Worm (Caenorhabditis elegans): Measurements from ENCODE around the gene mix-1.

The mix-1 gene

ce11 chrII:10840067-10840466 lies 16.0 kb downstream of the mix-1 start (continued):
- TF ChIP-seq egl-27 (tag; optimal IDR thresholded peaks at IDR 0.05): peak in 1 of 2 experiments; percentile 54
- TF ChIP-seq dsc-1 (tag; optimal IDR thresholded peaks at IDR 0.05): peak; percentile 88
- peak; percentile 9 to 86 for TF ChIP-seq mdl-1 (tag; optimal IDR thresholded peaks at IDR 0.05)
- peak; percentile 66 for TF ChIP-seq sox-4 (tag; optimal IDR thresholded peaks at IDR 0.05)
- TF ChIP-seq C16A3.4 (tag; optimal IDR thresholded peaks at IDR 0.05): peak; percentile 88
- TF ChIP-seq mab-9 (GFP tag; IDR thresholded peaks at IDR 0.05): peak; percentile 53; the same call in 1 of the 2 replicates
- TF ChIP-seq pqm-1 (tag; optimal IDR thresholded peaks at IDR 0.05): no peak
- TF ChIP-seq zag-1 (tag; optimal IDR thresholded peaks at IDR 0.05): no peak
- peak; percentile 39 for TF ChIP-seq snpc-4 (tag; optimal IDR thresholded peaks at IDR 0.05)
- TF ChIP-seq nhr-19 (GFP tag; conservative IDR thresholded peaks at IDR 0.05): peak; percentile 85
- TF ChIP-seq fkh-10 (GFP tag; optimal IDR thresholded peaks at IDR 0.05): peak; percentile 78
- TF ChIP-seq nhr-71 (tag; optimal IDR thresholded peaks at IDR 0.05): peak; percentile 91
- TF ChIP-seq nhr-77 (tag; optimal IDR thresholded peaks at IDR 0.05): peak; percentile 63
- no peak for TF ChIP-seq hpl-2 (GFP tag; optimal IDR thresholded peaks at IDR 0.05)
- TF ChIP-seq aha-1 (tag; optimal IDR thresholded peaks at IDR 0.05): no peak
- TF ChIP-seq ztf-11 (tag; optimal IDR thresholded peaks at IDR 0.05): peak in 1 of 2 experiments; percentile 19
- no peak for TF ChIP-seq nhr-11 (tag; optimal IDR thresholded peaks at IDR 0.05)
- TF ChIP-seq nhr-237 (tag; optimal IDR thresholded peaks at IDR 0.05): peak; percentile 23
- TF ChIP-seq unc-86 (tag; optimal IDR thresholded peaks at IDR 0.05): peak; percentile 62
- peak; percentile 74 for TF ChIP-seq skn-1 (tag; optimal IDR thresholded peaks at IDR 0.05)
- TF ChIP-seq alr-1 (tag; optimal IDR thresholded peaks at IDR 0.05; ENCODE audit: borderline replicate concordance): no peak
- TF ChIP-seq hlh-4 (tag; optimal IDR thresholded peaks at IDR 0.05): no peak
- TF ChIP-seq nhr-20 (tag; optimal IDR thresholded peaks at IDR 0.05): peak; percentile 88
- TF ChIP-seq ceh-88 (GFP tag; IDR thresholded peaks at IDR 0.05): peak; percentile 59; the same call in 1 of the 2 replicates
- TF ChIP-seq isw-1 (GFP tag; IDR thresholded peaks at IDR 0.05): peak; percentile 39
- TF ChIP-seq swsn-7 (tag; optimal IDR thresholded peaks at IDR 0.05): peak; percentile 86
- no peak for TF ChIP-seq sup-37 (GFP tag; optimal IDR thresholded peaks at IDR 0.05)
- peak; percentile 69 to 78 for TF ChIP-seq efl-1 (optimal IDR thresholded peaks at IDR 0.05)
- peak; percentile 62 to 98 for TF ChIP-seq efl-1 (GFP tag; optimal IDR thresholded peaks at IDR 0.05 in 1 of 2)
- TF ChIP-seq mep-1 (tag; optimal IDR thresholded peaks at IDR 0.05): peak; percentile 82
- peak; percentile 77 for TF ChIP-seq irx-1 (tag; optimal IDR thresholded peaks at IDR 0.05)
- no peak for TF ChIP-seq C34B4.2 (tag; optimal IDR thresholded peaks at IDR 0.05)
- peak; percentile 77 to 79 for TF ChIP-seq lsy-2 (tag; optimal IDR thresholded peaks at IDR 0.05)
- peak; percentile 52 for TF ChIP-seq zip-4 (GFP tag; optimal IDR thresholded peaks at IDR 0.05)
- TF ChIP-seq nhr-90 (tag; optimal IDR thresholded peaks at IDR 0.05; ENCODE audit: poor library complexity): peak; percentile 87
- TF ChIP-seq ceh-8 (GFP tag; optimal IDR thresholded peaks at IDR 0.05): peak; percentile 77
- TF ChIP-seq grh-1 (GFP tag; IDR thresholded peaks at IDR 0.05): peak; percentile 46
- TF ChIP-seq lin-14 (GFP tag; optimal IDR thresholded peaks at IDR 0.05): peak; percentile 85
- peak; percentile 58 to 70 (median 69) for TF ChIP-seq dpl-1 (GFP tag; optimal IDR thresholded peaks at IDR 0.05)
- TF ChIP-seq lin-35 (GFP tag; optimal IDR thresholded peaks at IDR 0.05): peak; percentile 77 to 89
- no peak for TF ChIP-seq tlp-1 (tag; optimal IDR thresholded peaks at IDR 0.05)
- peak; percentile 59 for TF ChIP-seq F16B12.6 (tag; optimal IDR thresholded peaks at IDR 0.05)
- peak; percentile 90 for TF ChIP-seq nhr-47 (tag; optimal IDR thresholded peaks at IDR 0.05)
- peak; percentile 84 for TF ChIP-seq lin-13 (GFP tag; optimal IDR thresholded peaks at IDR 0.05)

ce11 chrII:10843527-10843926 lies 19.5 kb downstream of the mix-1 start, which contains the start of gene M106.8:
Gene M106.8, minus strand, starts transcription at chrII:10843627.
- TF ChIP-seq jun-1 (tag; optimal IDR thresholded peaks at IDR 0.05): no peak
- no peak for TF ChIP-seq unc-62 (GFP tag; optimal IDR thresholded peaks at IDR 0.05)
- TF ChIP-seq xbp-1 (tag; optimal IDR thresholded peaks at IDR 0.05): no peak
- no peak for TF ChIP-seq nhr-84 (tag; optimal IDR thresholded peaks at IDR 0.05)
- no peak for TF ChIP-seq fkh-10 (GFP tag; optimal IDR thresholded peaks at IDR 0.05)
- TF ChIP-seq nhr-12 (tag; optimal IDR thresholded peaks at IDR 0.05): no peak
- TF ChIP-seq nhr-11 (tag; optimal IDR thresholded peaks at IDR 0.05): no peak
- TF ChIP-seq lin-14 (GFP tag; optimal IDR thresholded peaks at IDR 0.05): no peak
- no peak for TF ChIP-seq elt-2 (tag; optimal IDR thresholded peaks at IDR 0.05)
- no peak for TF ChIP-seq nhr-76 (tag; optimal IDR thresholded peaks at IDR 0.05)
- no peak for TF ChIP-seq vab-15 (tag; optimal IDR thresholded peaks at IDR 0.05)
- no peak for TF ChIP-seq fos-1 (tag; optimal IDR thresholded peaks at IDR 0.05)
- TF ChIP-seq swsn-7 (tag; optimal IDR thresholded peaks at IDR 0.05): no peak
- TF ChIP-seq efl-3 (GFP tag; optimal IDR thresholded peaks at IDR 0.05): no peak
- no peak for TF ChIP-seq zag-1 (tag; optimal IDR thresholded peaks at IDR 0.05)
- no peak for TF ChIP-seq lin-39 (tag; optimal IDR thresholded peaks at IDR 0.05)
- TF ChIP-seq nhr-47 (tag; optimal IDR thresholded peaks at IDR 0.05): no peak
